Worm (Caenorhabditis elegans) whole organism, mixed stage, embryonic: ENCODE results near the gene C47E12.11.

Source experiments
- bed-3 ChIP-seq: fragments of 200-800 bp; sonication (Bioruptor generic); optimal IDR thresholded peaks from 3 replicates; lab custom pipeline; 2018; ENCODE audit warnings: mild to moderate bottlenecking, missing genetic modification characterization, moderate library complexity, missing compliant biosample characterization
- blmp-1 ChIP-seq: fragments of 150-350 bp; optimal IDR thresholded peaks from 2 replicates; lab custom pipeline; 2014; ENCODE audit warnings: missing biosample characterization, missing genetic modification characterization
- ces-1 ChIP-seq: fragments of 150-350 bp; optimal IDR thresholded peaks from 2 replicates; lab custom pipeline; 2014; ENCODE audit warnings: missing biosample characterization, missing genetic modification reagents, missing genetic modification characterization
- elt-1 ChIP-seq: sonication (generic microtip); optimal IDR thresholded peaks from 2 replicates; lab custom pipeline; 2017; ENCODE audit warnings: missing genetic modification characterization, mild to moderate bottlenecking, missing compliant biosample characterization, antibody characterized with exemption, moderate library complexity, borderline replicate concordance; ENCODE audit not compliant: insufficient read depth
- ham-2 ChIP-seq: fragments of 200-800 bp; sonication (Bioruptor generic); optimal IDR thresholded peaks from 2 replicates; lab custom pipeline; 2018; ENCODE audit warnings: mild to moderate bottlenecking, missing genetic modification characterization, missing compliant biosample characterization
- lin-13 ChIP-seq: fragments of 150-350 bp; optimal IDR thresholded peaks from 2 replicates; lab custom pipeline; 2014; ENCODE audit warnings: missing biosample characterization, missing genetic modification characterization
- lsy-2 ChIP-seq: fragments of 150-350 bp; optimal IDR thresholded peaks from 2 replicates; lab custom pipeline; 2014; ENCODE audit warnings: missing biosample characterization, missing genetic modification characterization
- mls-2 ChIP-seq: sonication (generic microtip); optimal IDR thresholded peaks from 2 replicates; lab custom pipeline; 2016; ENCODE audit warnings: mild to moderate bottlenecking, missing genetic modification characterization, moderate library complexity, missing compliant biosample characterization
- nhr-28 ChIP-seq: fragments of 150-350 bp; optimal IDR thresholded peaks from 2 replicates; lab custom pipeline; 2014; ENCODE audit warnings: missing biosample characterization, missing genetic modification characterization
- nhr-76 ChIP-seq: sonication (generic microtip); optimal IDR thresholded peaks from 2 replicates; lab custom pipeline; 2017; ENCODE audit warnings: missing biosample characterization, missing genetic modification characterization
- snpc-4 ChIP-seq: fragments of 150-350 bp; optimal IDR thresholded peaks from 2 replicates; lab custom pipeline; 2014; ENCODE audit warnings: missing biosample characterization, missing genetic modification characterization
- tbx-8 ChIP-seq: fragments of 200-800 bp; sonication (Bioruptor generic); optimal IDR thresholded peaks from 2 replicates; lab custom pipeline; 2018; ENCODE audit warnings: mild to moderate bottlenecking, missing genetic modification characterization, moderate library complexity, missing compliant biosample characterization
- unc-62 ChIP-seq: fragments of 150-350 bp; optimal IDR thresholded peaks from 2 replicates; lab custom pipeline; 2014; ENCODE audit warnings: missing biosample characterization, missing genetic modification reagents, missing genetic modification characterization
- ztf-11 ChIP-seq: fragments of 150-350 bp; optimal IDR thresholded peaks from 2 replicates; lab custom pipeline; 2014; ENCODE audit warnings: missing biosample characterization, missing genetic modification characterization

- TF ChIP-seq ces-1 (GFP tag; lab: Kevin White, UChicago) (no peak), snpc-4 (tag; lab: Kevin White, UChicago) (no peak), ztf-11 (tag; lab: Kevin White, UChicago) (no peak), mls-2 (no peak), nhr-28 (tag; lab: Kevin White, UChicago) (no peak), unc-62 (GFP tag; lab: Kevin White, UChicago) (no peak), lsy-2 (no peak), lin-13 (tag; lab: Kevin White, UChicago) (no peak), blmp-1 (tag; lab: Kevin White, UChicago) (no peak), elt-1 (tag; lab: Kevin White, UChicago) (no peak), nhr-76 (tag; lab: Kevin White, UChicago) (no peak), bed-3 (GFP tag; lab: Kevin White, UChicago) (no peak), ham-2 (GFP tag; lab: Kevin White, UChicago) (no peak), tbx-8 (GFP tag; lab: Kevin White, UChicago) (no peak)
Observed at ce11 chrIV:9993403-9994132, 24.4 kb downstream of the C47E12.11 start.
